Worm (Caenorhabditis elegans) whole organism, L3 larva: Measurements from ENCODE around the gene F09C6.14.

Experiments used
- R02D3.7 ChIP-seq: fragments of 150-350 bp; optimal IDR thresholded peaks from 2 replicates; lab custom pipeline; 2014; ENCODE audit warnings: missing biosample characterization, missing genetic modification characterization
- ZK546.5 ChIP-seq: sonication (generic microtip); optimal IDR thresholded peaks from 2 replicates; lab custom pipeline; 2017; ENCODE audit warnings: missing biosample characterization, missing genetic modification characterization
- ama-1 ChIP-seq: fragments of 150-350 bp; optimal IDR thresholded peaks from 2 replicates; lab custom pipeline; 2018
- ceh-16 ChIP-seq: sonication (generic microtip); optimal IDR thresholded peaks from 2 replicates; lab custom pipeline; 2017; ENCODE audit warnings: missing biosample characterization, missing genetic modification characterization
- ceh-28 ChIP-seq: fragments of 150-350 bp; optimal IDR thresholded peaks from 2 replicates; lab custom pipeline; 2014; ENCODE audit warnings: missing biosample characterization, missing genetic modification reagents, missing genetic modification characterization
- ceh-82 ChIP-seq: fragments of 150-350 bp; optimal IDR thresholded peaks from 2 replicates; lab custom pipeline; 2014; ENCODE audit warnings: missing biosample characterization, missing genetic modification characterization
- ceh-9 ChIP-seq: sonication (generic microtip); optimal IDR thresholded peaks from 2 replicates; lab custom pipeline; 2018; ENCODE audit warnings: missing biosample characterization, missing genetic modification characterization
- daf-12 ChIP-seq: fragments of 150-350 bp; optimal IDR thresholded peaks from 2 replicates; lab custom pipeline; 2014; ENCODE audit warnings: missing biosample characterization, missing genetic modification reagents, missing genetic modification characterization
- egl-5 ChIP-seq: fragments of 150-350 bp; optimal IDR thresholded peaks from 2 replicates; lab custom pipeline; 2017; ENCODE audit warnings: missing biosample characterization, missing genetic modification reagents, missing genetic modification characterization, inconsistent platforms
- elt-2 ChIP-seq: sonication (generic microtip); optimal IDR thresholded peaks from 2 replicates; lab custom pipeline; 2016; ENCODE audit warnings: missing genetic modification reagents, mild to moderate bottlenecking, missing genetic modification characterization, missing compliant biosample characterization
- elt-3 ChIP-seq, 3 experiments: fragments of 150-350 bp in 1 of 3; sonication (generic microtip) in 2 of 3; optimal IDR thresholded peaks; 2 replicates in 2 of 3; 4 replicates in 1 of 3; lab custom pipeline; 2014 to 2017; ENCODE audit warnings: missing biosample characterization in 3 of 3, missing genetic modification characterization in 3 of 3
- fkh-10 ChIP-seq: sonication (generic microtip); optimal IDR thresholded peaks from 2 replicates; lab custom pipeline; 2017; ENCODE audit warnings: missing biosample characterization, missing genetic modification reagents, missing genetic modification characterization
- fkh-2 ChIP-seq: fragments of 150-350 bp; optimal IDR thresholded peaks from 2 replicates; lab custom pipeline; 2014; ENCODE audit warnings: missing biosample characterization, missing genetic modification reagents, missing genetic modification characterization
- fos-1 ChIP-seq: fragments of 150-350 bp; optimal IDR thresholded peaks from 2 replicates; lab custom pipeline; 2014; ENCODE audit warnings: missing biosample characterization, missing genetic modification characterization
- hmg-11 ChIP-seq: sonication (generic microtip); optimal IDR thresholded peaks from 2 replicates; lab custom pipeline; 2016; ENCODE audit warnings: missing genetic modification characterization, missing compliant biosample characterization
- jun-1 ChIP-seq: fragments of 150-350 bp; optimal IDR thresholded peaks from 2 replicates; lab custom pipeline; 2014; ENCODE audit warnings: missing biosample characterization, missing genetic modification reagents, missing genetic modification characterization
- lin-15B ChIP-seq: fragments of 150-350 bp; optimal IDR thresholded peaks from 2 replicates; lab custom pipeline; 2014; ENCODE audit warnings: missing biosample characterization, missing genetic modification characterization
- lsy-12 ChIP-seq: sonication (generic microtip); optimal IDR thresholded peaks from 2 replicates; lab custom pipeline; 2016; ENCODE audit warnings: mild to moderate bottlenecking, missing genetic modification characterization, missing compliant biosample characterization
- mdl-1 ChIP-seq: fragments of 150-350 bp; optimal IDR thresholded peaks from 2 replicates; lab custom pipeline; 2014; ENCODE audit warnings: missing biosample characterization, missing genetic modification characterization
- mml-1 ChIP-seq: fragments of 150-350 bp; sonication (generic microtip); optimal IDR thresholded peaks from 3 replicates; lab custom pipeline; 2014; ENCODE audit warnings: missing biosample characterization, missing genetic modification characterization
- nfya-1 ChIP-seq: sonication (generic microtip); optimal IDR thresholded peaks from 2 replicates; lab custom pipeline; 2017; ENCODE audit warnings: missing genetic modification characterization, mild to moderate bottlenecking, missing compliant biosample characterization, antibody characterized with exemption, moderate library complexity; ENCODE audit not compliant: insufficient read depth
- nhr-11 ChIP-seq: fragments of 150-350 bp; optimal IDR thresholded peaks from 2 replicates; lab custom pipeline; 2014; ENCODE audit warnings: missing biosample characterization, missing genetic modification characterization
- nhr-237 ChIP-seq: fragments of 150-350 bp; optimal IDR thresholded peaks from 2 replicates; lab custom pipeline; 2014; ENCODE audit warnings: missing biosample characterization, missing genetic modification characterization
- nhr-25 ChIP-seq: sonication (generic microtip); optimal IDR thresholded peaks from 2 replicates; lab custom pipeline; 2017; ENCODE audit warnings: missing biosample characterization, missing genetic modification characterization
- nhr-28 ChIP-seq: fragments of 150-350 bp; optimal IDR thresholded peaks from 2 replicates; lab custom pipeline; 2014; ENCODE audit warnings: missing biosample characterization, missing genetic modification characterization
- nhr-43 ChIP-seq: sonication (generic microtip); optimal IDR thresholded peaks from 2 replicates; lab custom pipeline; 2016; ENCODE audit warnings: mild to moderate bottlenecking, missing genetic modification characterization, missing compliant biosample characterization; ENCODE audit not compliant: poor library complexity, severe bottlenecking
- nhr-67 ChIP-seq: fragments of 150-350 bp; optimal IDR thresholded peaks from 2 replicates; lab custom pipeline; 2014; ENCODE audit warnings: missing biosample characterization, missing genetic modification characterization
- nhr-77 ChIP-seq: fragments of 150-350 bp; optimal IDR thresholded peaks from 2 replicates; lab custom pipeline; 2014; ENCODE audit warnings: missing biosample characterization, missing genetic modification characterization
- pha-4 ChIP-seq: fragments of 150-350 bp; optimal IDR thresholded peaks from 2 replicates; lab custom pipeline; 2014; ENCODE audit warnings: missing biosample characterization, missing genetic modification reagents, missing genetic modification characterization
- pqm-1 ChIP-seq: fragments of 150-350 bp; optimal IDR thresholded peaks from 2 replicates; lab custom pipeline; 2017; ENCODE audit warnings: missing biosample characterization, missing genetic modification characterization, inconsistent platforms
- sea-2 ChIP-seq: fragments of 150-350 bp; sonication (generic microtip); optimal IDR thresholded peaks from 4 replicates; lab custom pipeline; 2014; ENCODE audit warnings: missing biosample characterization, missing genetic modification reagents, missing genetic modification characterization
- tbx-2 ChIP-seq: sonication (generic microtip); optimal IDR thresholded peaks from 2 replicates; lab custom pipeline; 2016; ENCODE audit warnings: mild to moderate bottlenecking, missing genetic modification characterization, missing compliant biosample characterization
- zag-1 ChIP-seq: fragments of 150-350 bp; optimal IDR thresholded peaks from 2 replicates; lab custom pipeline; 2014; ENCODE audit warnings: missing biosample characterization, missing genetic modification characterization
- ztf-11 ChIP-seq: fragments of 150-350 bp; optimal IDR thresholded peaks from 2 replicates; lab custom pipeline; 2014; ENCODE audit warnings: missing biosample characterization, missing genetic modification characterization
- ztf-4 ChIP-seq: fragments of 150-350 bp; optimal IDR thresholded peaks from 2 replicates; lab custom pipeline; 2014; ENCODE audit warnings: missing biosample characterization, missing genetic modification characterization

The F09C6.14 gene

DNA sequence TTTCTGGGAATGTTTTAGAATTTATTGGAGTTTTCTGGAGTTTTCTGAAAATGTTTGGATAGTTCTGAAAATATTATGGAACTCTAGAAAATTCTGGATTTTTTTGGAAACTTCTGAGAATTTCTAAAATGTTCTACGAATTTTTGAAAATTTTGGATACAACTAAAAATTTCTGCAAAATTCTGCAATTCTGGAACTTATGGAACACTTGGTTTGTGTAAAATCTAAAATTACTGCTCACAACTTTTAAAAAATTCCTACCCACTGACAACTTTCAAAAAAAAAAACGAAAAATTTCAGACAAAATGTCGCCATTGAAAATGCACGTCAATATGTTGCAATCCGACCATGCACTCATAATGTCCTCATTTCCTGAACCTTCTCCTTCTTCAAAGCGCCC is 23.8 kb downstream of the F09C6.14 start, which contains the start of gene nhr-262:
TSS of gene nhr-262 (plus strand) at position 301 of the 400 bp plus-strand sequence.
- no peak for TF ChIP-seq nhr-237 (tag; lab: Kevin White, UChicago)
- no peak for TF ChIP-seq ceh-82
- TF ChIP-seq nhr-77 (tag; lab: Kevin White, UChicago): no peak
- no peak for TF ChIP-seq nfya-1
- no peak for TF ChIP-seq ceh-28 (tag; lab: Kevin White, UChicago)
- no peak for TF ChIP-seq mdl-1 (tag; lab: Kevin White, UChicago)
- TF ChIP-seq tbx-2 (tag; lab: Kevin White, UChicago): no peak
- no peak for TF ChIP-seq lsy-12 (tag; lab: Kevin White, UChicago)
- TF ChIP-seq ceh-9 (tag; lab: Kevin White, UChicago): no peak
- no peak for TF ChIP-seq nhr-43 (tag; lab: Kevin White, UChicago)
- no peak for TF ChIP-seq pha-4
- TF ChIP-seq zag-1 (tag; lab: Kevin White, UChicago): no peak
- no peak for TF ChIP-seq mml-1 (tag; lab: Kevin White, UChicago)

DNA sequence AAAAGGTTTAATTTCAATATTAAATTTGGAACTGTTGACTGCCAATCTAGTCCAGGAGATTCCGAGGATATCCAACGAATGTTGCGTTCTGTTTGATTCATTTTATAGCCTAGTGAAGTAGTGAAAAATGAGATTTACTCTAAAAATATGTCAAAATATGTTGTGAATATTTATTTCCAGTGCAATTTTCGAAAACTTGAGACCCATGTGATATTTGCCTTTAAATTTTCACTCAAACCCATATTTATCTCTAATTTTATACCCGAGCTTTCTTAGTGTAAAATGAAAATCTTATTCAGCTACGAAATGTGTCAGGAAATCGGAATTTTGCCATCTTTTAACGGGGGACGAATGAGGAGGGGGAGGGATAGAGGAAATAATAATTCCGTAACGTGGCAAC is 29.1 kb downstream of the F09C6.14 start, which contains the start of gene F09C6.16:
TSS of gene F09C6.16 (minus strand) at position 101 of the 400 bp plus-strand sequence.
- no peak for TF ChIP-seq ZK546.5 (tag; lab: Kevin White, UChicago)
- no peak for TF ChIP-seq nhr-25
- TF ChIP-seq pqm-1 (tag; lab: Kevin White, UChicago): no peak
- TF ChIP-seq nfya-1: no peak
- TF ChIP-seq fkh-10 (GFP tag; lab: Kevin White, UChicago): no peak
- no peak for TF ChIP-seq nhr-237 (tag; lab: Kevin White, UChicago)
- no peak for TF ChIP-seq R02D3.7 (tag; lab: Kevin White, UChicago)
- no peak for TF ChIP-seq fos-1
- no peak for TF ChIP-seq ztf-4 (tag; lab: Kevin White, UChicago)
- no peak for TF ChIP-seq nhr-77 (tag; lab: Kevin White, UChicago)
- TF ChIP-seq nhr-11: no peak

DNA sequence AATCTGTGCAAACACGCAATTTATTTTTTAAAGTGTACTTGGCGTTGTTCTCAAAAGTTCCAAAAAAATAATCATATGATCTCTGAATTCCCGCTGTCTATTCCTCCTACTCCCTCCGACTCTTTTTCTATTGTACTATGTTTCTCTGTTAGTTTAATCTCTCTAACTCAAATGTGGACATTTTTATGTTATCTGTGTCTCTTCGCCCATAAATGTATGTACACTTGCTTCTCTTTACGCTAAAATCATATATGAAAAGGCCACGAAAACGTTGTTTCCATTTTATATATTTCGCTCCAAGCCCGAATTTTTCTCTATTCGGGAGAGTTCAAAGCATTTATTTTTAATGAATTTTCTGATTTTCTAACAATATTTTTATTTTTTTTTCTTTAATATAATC is 30.1 kb downstream of the F09C6.14 start:
- TF ChIP-seq ceh-82 (no peak), egl-5 (tag; lab: Kevin White, UChicago) (no peak), pha-4 (peak; percentile 61), nhr-67 (no peak), sea-2 (GFP tag; lab: Kevin White, UChicago) (no peak), elt-2 (tag; lab: Kevin White, UChicago) (peak; percentile 25), daf-12 (tag; lab: Kevin White, UChicago) (no peak), nhr-25 (no peak), pqm-1 (tag; lab: Kevin White, UChicago) (peak; percentile 3), lin-15B (tag; lab: Kevin White, UChicago) (no peak), elt-3 (tag; optimal IDR thresholded peaks at IDR 0.05; lab: Kevin White, UChicago) (no peak), jun-1 (no peak), fkh-2 (tag; lab: Kevin White, UChicago) (no peak), ztf-11 (tag; lab: Kevin White, UChicago) (no peak), nhr-11 (no peak), hmg-11 (tag; lab: Kevin White, UChicago) (no peak)
- TF ChIP-seq, all 47 proteins: peak for 3

DNA sequence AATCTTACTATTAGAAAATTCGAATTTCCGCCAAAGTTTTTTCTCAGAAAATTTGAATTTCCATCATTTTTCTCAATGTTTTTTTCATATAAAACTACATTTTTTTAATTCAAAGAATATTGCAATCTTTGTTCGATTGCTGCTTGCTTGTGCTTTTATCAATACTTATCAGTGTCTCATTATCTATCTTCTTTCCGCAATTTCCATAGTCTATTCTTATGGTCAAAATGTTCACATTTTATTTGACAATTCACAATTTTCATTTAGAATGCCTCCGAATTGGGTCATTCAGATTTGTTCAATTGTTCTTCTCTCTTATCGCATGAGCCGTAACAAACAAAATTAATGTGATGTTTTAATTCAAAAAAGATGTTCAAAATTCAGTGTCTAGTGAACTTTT is 30.5 kb downstream of the F09C6.14 start:
- TF ChIP-seq zag-1 (tag; lab: Kevin White, UChicago): no peak
- TF ChIP-seq daf-12 (tag; lab: Kevin White, UChicago): no peak
- peak; percentile 44 for TF ChIP-seq elt-2 (tag; lab: Kevin White, UChicago)
- no peak for TF ChIP-seq fkh-2 (tag; lab: Kevin White, UChicago)
- TF ChIP-seq fos-1: no peak
- TF ChIP-seq ceh-16 (tag; lab: Kevin White, UChicago): no peak
- peak; percentile 10 for TF ChIP-seq pqm-1 (tag; lab: Kevin White, UChicago)
- TF ChIP-seq tbx-2 (tag; lab: Kevin White, UChicago): no peak

DNA sequence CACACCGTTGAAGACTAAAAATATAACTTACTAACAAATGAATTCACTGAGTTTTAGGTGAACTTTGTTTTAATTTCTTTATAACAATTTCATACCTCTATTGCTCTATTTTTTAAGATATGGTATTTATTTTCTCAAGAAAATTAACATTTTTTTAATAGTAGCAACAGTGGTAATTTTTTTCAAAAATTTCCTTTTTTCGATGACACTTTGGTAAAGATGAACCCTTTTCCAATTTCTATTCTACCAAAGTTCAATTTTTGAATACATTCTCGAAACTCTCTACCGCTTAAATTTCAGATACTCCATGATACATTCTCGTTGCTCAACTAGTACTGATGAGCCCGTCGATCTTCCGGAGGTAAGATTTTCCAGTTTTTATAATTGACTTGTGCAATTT is 31.2 kb downstream of the F09C6.14 start, which contains the start of gene nhr-116:
TSS of gene nhr-116 (plus strand) at position 301 of the 400 bp plus-strand sequence.
- no peak for TF ChIP-seq pha-4
- TF ChIP-seq nhr-28 (tag; lab: Kevin White, UChicago): no peak
- TF ChIP-seq ztf-4 (tag; lab: Kevin White, UChicago): no peak
- TF ChIP-seq ceh-16 (tag; lab: Kevin White, UChicago): no peak
- no peak for TF ChIP-seq elt-3 (tag; optimal IDR thresholded peaks at IDR 0.05; lab: Kevin White, UChicago)
- TF ChIP-seq ama-1: no peak
- TF ChIP-seq nhr-237 (tag; lab: Kevin White, UChicago): no peak
- no peak for TF ChIP-seq tbx-2 (tag; lab: Kevin White, UChicago)
